Fruit fly (Drosophila melanogaster): ENCODE data around the gene CG5214.

DNA sequence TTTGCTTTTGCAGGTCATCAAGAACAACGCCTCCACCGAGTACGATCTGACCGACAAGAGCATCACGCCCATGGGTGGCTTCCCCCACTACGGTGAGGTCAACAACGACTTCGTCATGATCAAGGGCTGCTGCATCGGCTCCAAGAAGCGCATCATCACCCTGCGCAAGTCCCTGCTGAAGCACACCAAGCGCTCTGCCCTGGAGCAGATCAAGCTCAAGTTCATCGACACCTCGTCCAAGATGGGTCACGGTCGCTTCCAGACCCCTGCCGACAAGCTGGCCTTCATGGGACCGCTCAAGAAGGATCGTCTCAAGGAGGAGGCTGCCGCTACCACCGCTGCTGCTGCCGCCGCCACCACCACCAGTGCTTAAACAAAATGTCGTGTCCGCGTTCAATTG lies 19.6 kb upstream of the CG5214 start:
- TF ChIP-seq CG8478 (optimal IDR thresholded peaks at IDR 0.05) = no peak
- no peak for TF ChIP-seq CTCF (optimal IDR thresholded peaks at IDR 0.05)
